Worm (Caenorhabditis elegans): ENCODE results near the gene F54D12.1.

- TF ChIP-seq unc-62 (GFP tag; optimal IDR thresholded peaks at IDR 0.05 in 1 of 2) (no peak), unc-62 (tag; optimal IDR thresholded peaks at IDR 0.05) (no peak), T26A8.4 (GFP tag; IDR thresholded peaks at IDR 0.05) (no peak), pha-4 (GFP tag; IDR thresholded peaks at IDR 0.05) (no peak), pha-4 (tag; optimal IDR thresholded peaks at IDR 0.05) (no peak), nhr-25 (tag; optimal IDR thresholded peaks at IDR 0.05; ENCODE audit: borderline replicate concordance, insufficient read depth) (no peak), nhr-77 (tag; optimal IDR thresholded peaks at IDR 0.05) (no peak), egl-27 (tag; optimal IDR thresholded peaks at IDR 0.05) (no peak), mep-1 (tag; optimal IDR thresholded peaks at IDR 0.05) (no peak), ama-1 (optimal IDR thresholded peaks at IDR 0.05) (no peak), fos-1 (tag; optimal IDR thresholded peaks at IDR 0.05) (no peak), mdt-29 (GFP tag; IDR thresholded peaks at IDR 0.05) (no peak), ztf-11 (tag; optimal IDR thresholded peaks at IDR 0.05) (no peak), lin-39 (tag; optimal IDR thresholded peaks at IDR 0.05) (no peak)
Observed at ce11 chrII:1400105-1400504, at the start of gene F54D12.1.

Measured in whole organism, L4 larva.